Fruit fly (Drosophila melanogaster): Measurements from ENCODE around the gene ppk27.

DNA sequence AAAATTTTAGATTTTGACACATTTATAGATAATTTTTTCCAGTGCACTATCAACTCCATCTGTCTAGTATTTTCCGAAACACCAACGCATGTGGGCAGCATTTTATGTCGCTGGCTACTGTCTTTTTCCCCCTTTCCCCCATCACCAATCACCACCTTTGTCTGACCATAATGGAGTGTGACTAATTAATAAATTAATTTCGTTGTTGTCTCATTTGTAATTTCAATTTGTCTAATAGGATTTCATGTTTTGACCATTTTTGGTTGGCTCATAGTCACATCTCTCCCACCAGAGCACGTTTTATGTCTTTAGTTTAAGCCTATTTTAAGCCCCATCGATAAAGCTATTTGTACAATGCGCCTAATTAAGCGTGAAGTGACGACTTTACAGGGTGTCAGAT lies 47.1 kb downstream of the ppk27 start:
- no peak for TF ChIP-seq pfk (GFP tag; optimal IDR thresholded peaks at IDR 0.05)
- no peak for TF ChIP-seq CG6689 (GFP tag; IDR thresholded peaks at IDR 0.05)
- no peak for TF ChIP-seq mirr (GFP tag; optimal IDR thresholded peaks at IDR 0.05)
- no peak for TF ChIP-seq CG4820 (GFP tag; optimal IDR thresholded peaks at IDR 0.05)
- no peak for TF ChIP-seq Sin3A (optimal IDR thresholded peaks at IDR 0.05)
- no peak for TF ChIP-seq CG12236 (GFP tag; optimal IDR thresholded peaks at IDR 0.05)
- no peak for TF ChIP-seq h (optimal IDR thresholded peaks at IDR 0.05)
- TF ChIP-seq fd102C (GFP tag; optimal IDR thresholded peaks at IDR 0.05): no peak
- TF ChIP-seq jumu (GFP tag; optimal IDR thresholded peaks at IDR 0.05): no peak
- TF ChIP-seq CG4707 (GFP tag; optimal IDR thresholded peaks at IDR 0.05): no peak
- no peak for TF ChIP-seq corto (GFP tag; optimal IDR thresholded peaks at IDR 0.05)
- no peak for TF ChIP-seq Mes4 (GFP tag; optimal IDR thresholded peaks at IDR 0.05)
- no peak for TF ChIP-seq Dp (GFP tag; optimal IDR thresholded peaks at IDR 0.05)
- no peak for TF ChIP-seq ase (GFP tag; IDR thresholded peaks at IDR 0.05)
